Worm (Caenorhabditis elegans) whole organism, L4 larva: Measurements from ENCODE around the gene T10D4.6.
A peak's percentile ranks its signal among the peaks of the same experiment; 100 is the strongest.

Experiments used
- F37D6.2 ChIP-seq: sonication (generic microtip); optimal IDR thresholded peaks from 2 replicates; lab custom pipeline; 2016; ENCODE audit warnings: mild to moderate bottlenecking, missing genetic modification characterization, missing compliant biosample characterization
- F44E2.7 ChIP-seq: fragments of 200-800 bp; sonication (Bioruptor generic); IDR thresholded peaks from 2 replicates; pipeline ENCODE4 v2.1.2; 2022; ENCODE audit warnings: missing genetic modification characterization, missing compliant biosample characterization
- R02D3.7 ChIP-seq: fragments of 150-350 bp; sonication (generic microtip); optimal IDR thresholded peaks from 3 replicates; lab custom pipeline; 2014; ENCODE audit warnings: missing biosample characterization, missing genetic modification characterization
- T26A8.4 ChIP-seq: fragments of 200-800 bp; sonication (Bioruptor generic); IDR thresholded peaks from 2 replicates; pipeline ENCODE4 v1.3.6; 2022; ENCODE audit warnings: missing genetic modification characterization, missing compliant biosample characterization
- Y105C5A.15 ChIP-seq: fragments of 200-800 bp; sonication (Bioruptor generic); IDR thresholded peaks from 2 replicates; pipeline ENCODE4 v1.3.6; 2022; ENCODE audit warnings: missing genetic modification characterization, missing compliant biosample characterization
- Y5F2A.4 ChIP-seq: fragments of 200-800 bp; sonication (Bioruptor generic); optimal IDR thresholded peaks from 2 replicates; lab custom pipeline; 2018; ENCODE audit warnings: mild to moderate bottlenecking, missing genetic modification characterization, missing compliant biosample characterization
- aha-1 ChIP-seq: fragments of 150-350 bp; peaks from one replicate; lab custom pipeline; 2014; ENCODE audit warnings: missing biosample characterization, missing genetic modification characterization
- aly-2 ChIP-seq: sonication (generic microtip); optimal IDR thresholded peaks from 2 replicates; lab custom pipeline; 2018; ENCODE audit warnings: missing biosample characterization, missing genetic modification characterization
- ama-1 ChIP-seq: fragments of 150-350 bp; optimal IDR thresholded peaks from 2 replicates; lab custom pipeline; 2014; ENCODE audit warnings: inconsistent platforms, mixed read lengths
- arid-1 ChIP-seq: fragments of 200-800 bp; sonication (Bioruptor generic); conservative IDR thresholded peaks from 2 replicates; pipeline ENCODE4 v1.3.6; 2022; ENCODE audit warnings: missing genetic modification reagents, missing genetic modification characterization, missing compliant biosample characterization
- ceh-20 ChIP-seq: fragments of 200-800 bp; sonication (Bioruptor generic); IDR thresholded peaks from 2 replicates; pipeline ENCODE4 v1.3.6; 2022; ENCODE audit warnings: missing genetic modification reagents, missing genetic modification characterization, missing compliant biosample characterization
- ceh-44 ChIP-seq: fragments of 200-800 bp; sonication (Bioruptor generic); IDR thresholded peaks from 2 replicates; pipeline ENCODE4 v1.3.6; 2022; ENCODE audit warnings: missing genetic modification reagents, missing genetic modification characterization, missing compliant biosample characterization
- ceh-82 ChIP-seq: sonication (generic microtip); optimal IDR thresholded peaks from 2 replicates; lab custom pipeline; 2017; ENCODE audit warnings: missing biosample characterization, missing genetic modification characterization
- ctbp-1 ChIP-seq: fragments of 200-800 bp; sonication (Bioruptor generic); IDR thresholded peaks from 2 replicates; pipeline ENCODE4 v1.3.6; 2022; ENCODE audit warnings: missing genetic modification reagents, missing genetic modification characterization, missing compliant biosample characterization
- daf-12 ChIP-seq: fragments of 150-350 bp; optimal IDR thresholded peaks from 2 replicates; lab custom pipeline; 2014; ENCODE audit warnings: missing biosample characterization, missing genetic modification reagents, missing genetic modification characterization
- dmd-6 ChIP-seq: fragments of 200-800 bp; sonication (Bioruptor generic); IDR thresholded peaks from 2 replicates; pipeline ENCODE4 v1.3.6; 2022; ENCODE audit warnings: missing genetic modification reagents, missing genetic modification characterization, missing compliant biosample characterization
- dmd-9 ChIP-seq: fragments of 200-800 bp; sonication (Bioruptor generic); IDR thresholded peaks from 2 replicates; pipeline ENCODE4 v1.3.6; 2022; ENCODE audit warnings: missing genetic modification reagents, missing genetic modification characterization, missing compliant biosample characterization
- dpl-1 ChIP-seq: fragments of 150-350 bp; optimal IDR thresholded peaks from 2 replicates; lab custom pipeline; 2014; ENCODE audit warnings: missing biosample characterization, missing genetic modification reagents, missing genetic modification characterization
- egl-43 ChIP-seq: fragments of 200-800 bp; sonication (Bioruptor generic); IDR thresholded peaks from 2 replicates; pipeline ENCODE4 v1.3.6; 2022; ENCODE audit warnings: missing genetic modification reagents, missing genetic modification characterization, missing compliant biosample characterization
- fkh-10 ChIP-seq: fragments of 150-350 bp; optimal IDR thresholded peaks from 2 replicates; lab custom pipeline; 2014; ENCODE audit warnings: missing biosample characterization, missing genetic modification reagents, missing genetic modification characterization
- fos-1 ChIP-seq: fragments of 150-350 bp; optimal IDR thresholded peaks from 2 replicates; lab custom pipeline; 2014; ENCODE audit warnings: missing biosample characterization, missing genetic modification characterization
- gei-8 ChIP-seq: fragments of 200-800 bp; sonication (Bioruptor generic); optimal IDR thresholded peaks from 2 replicates; lab custom pipeline; 2018; ENCODE audit warnings: mild to moderate bottlenecking, missing genetic modification characterization, missing compliant biosample characterization
- hif-1 ChIP-seq, 2 experiments: sonication (generic microtip); optimal IDR thresholded peaks; 2 replicates each; lab custom pipeline; 2016 to 2017; ENCODE audit warnings: missing compliant biosample characterization in 2 of 2, missing genetic modification characterization in 2 of 2, missing genetic modification reagents in 2 of 2, missing genotype in 2 of 2, mild to moderate bottlenecking in 1 of 2
- hlh-30 ChIP-seq: sonication (generic microtip); optimal IDR thresholded peaks from 2 replicates; lab custom pipeline; 2017; ENCODE audit warnings: antibody characterized with exemption, mild to moderate bottlenecking, missing genetic modification characterization, missing compliant biosample characterization; ENCODE audit not compliant: insufficient read depth
- jun-1 ChIP-seq: fragments of 150-350 bp; optimal IDR thresholded peaks from 2 replicates; lab custom pipeline; 2014; ENCODE audit warnings: missing biosample characterization, missing genetic modification reagents, missing genetic modification characterization
- lim-7 ChIP-seq: fragments of 200-800 bp; sonication (Bioruptor generic); IDR thresholded peaks from 2 replicates; pipeline ENCODE4 v1.3.6; 2022; ENCODE audit warnings: missing genetic modification characterization, missing compliant biosample characterization
- lin-1 ChIP-seq: fragments of 200-800 bp; sonication (Bioruptor generic); IDR thresholded peaks from 2 replicates; pipeline ENCODE4 v1.3.6; 2022; ENCODE audit warnings: missing genetic modification reagents, missing genetic modification characterization, missing compliant biosample characterization
- lin-15B ChIP-seq: fragments of 150-350 bp; sonication (generic microtip); optimal IDR thresholded peaks from 3 replicates; lab custom pipeline; 2014; ENCODE audit warnings: missing biosample characterization, missing genetic modification characterization
- lin-29 ChIP-seq: fragments of 200-800 bp; sonication (Bioruptor generic); IDR thresholded peaks from 2 replicates; pipeline ENCODE4 v1.3.6; 2022; ENCODE audit warnings: missing genetic modification reagents, missing genetic modification characterization, missing compliant biosample characterization
- lin-38 ChIP-seq: fragments of 200-800 bp; sonication (Bioruptor generic); IDR thresholded peaks from 2 replicates; pipeline ENCODE4 v1.3.6; 2022; ENCODE audit warnings: missing genetic modification reagents, missing genetic modification characterization, missing compliant biosample characterization
- lir-3 ChIP-seq: sonication (generic microtip); optimal IDR thresholded peaks from 2 replicates; lab custom pipeline; 2016; ENCODE audit warnings: mild to moderate bottlenecking, missing genetic modification characterization, missing compliant biosample characterization
- lsy-2 ChIP-seq, 2 experiments: fragments of 150-350 bp in 1 of 2; sonication (generic microtip) in 1 of 2; optimal IDR thresholded peaks; 2 replicates each; lab custom pipeline; 2014 to 2017; ENCODE audit warnings: missing biosample characterization in 2 of 2, missing genetic modification characterization in 2 of 2
- madf-5 ChIP-seq, 2 experiments: fragments of 200-800 bp; sonication (Bioruptor generic); IDR thresholded peaks; 2 replicates each; pipeline ENCODE4 v1.3.6; 2022; ENCODE audit warnings: missing compliant biosample characterization in 2 of 2, missing genetic modification characterization in 2 of 2
- madf-9 ChIP-seq: fragments of 200-800 bp; sonication (Bioruptor generic); conservative IDR thresholded peaks from 2 replicates; pipeline ENCODE4 v1.3.6; 2022; ENCODE audit warnings: missing genetic modification reagents, missing genetic modification characterization, missing compliant biosample characterization
- mep-1 ChIP-seq: fragments of 150-350 bp; sonication (generic microtip); optimal IDR thresholded peaks from 3 replicates; lab custom pipeline; 2014; ENCODE audit warnings: missing biosample characterization, missing genetic modification characterization
- mes-2 ChIP-seq: sonication (generic microtip); optimal IDR thresholded peaks from 2 replicates; lab custom pipeline; 2016; ENCODE audit warnings: missing genotype, mild to moderate bottlenecking, missing genetic modification characterization, missing compliant biosample characterization; ENCODE audit not compliant: poor library complexity, severe bottlenecking
- mxl-2 ChIP-seq: fragments of 200-800 bp; sonication (Bioruptor generic); conservative IDR thresholded peaks from 2 replicates; pipeline ENCODE4 v1.3.6; 2022; ENCODE audit warnings: missing genetic modification reagents, missing genetic modification characterization, missing compliant biosample characterization
- nhr-25 ChIP-seq: sonication (generic microtip); optimal IDR thresholded peaks from 2 replicates; lab custom pipeline; 2017; ENCODE audit warnings: missing genetic modification characterization, mild to moderate bottlenecking, missing compliant biosample characterization, antibody characterized with exemption, moderate library complexity, borderline replicate concordance; ENCODE audit not compliant: insufficient read depth
- nhr-28 ChIP-seq: fragments of 150-350 bp; optimal IDR thresholded peaks from 2 replicates; lab custom pipeline; 2014; ENCODE audit warnings: missing biosample characterization, missing genetic modification characterization
- nhr-41 ChIP-seq: fragments of 200-800 bp; sonication (Bioruptor generic); IDR thresholded peaks from 2 replicates; pipeline ENCODE4 v1.3.6; 2022; ENCODE audit warnings: missing genetic modification reagents, missing genetic modification characterization, missing compliant biosample characterization
- nhr-48 ChIP-seq: sonication (generic microtip); optimal IDR thresholded peaks from 2 replicates; lab custom pipeline; 2016; ENCODE audit warnings: mild to moderate bottlenecking, missing genetic modification characterization, missing compliant biosample characterization
- nhr-76 ChIP-seq: fragments of 150-350 bp; optimal IDR thresholded peaks from 2 replicates; lab custom pipeline; 2014; ENCODE audit warnings: missing biosample characterization, missing genetic modification characterization
- pqm-1 ChIP-seq: sonication (generic microtip); optimal IDR thresholded peaks from 2 replicates; lab custom pipeline; 2017; ENCODE audit warnings: missing biosample characterization, missing genetic modification characterization
- rbr-2 ChIP-seq: sonication (generic microtip); optimal IDR thresholded peaks from 2 replicates; lab custom pipeline; 2016; ENCODE audit warnings: missing genotype, missing genetic modification characterization, missing compliant biosample characterization
- set-16 ChIP-seq: fragments of 200-800 bp; sonication (Bioruptor generic); IDR thresholded peaks from 2 replicates; pipeline ENCODE4 v1.3.6; 2022; ENCODE audit warnings: missing genetic modification reagents, missing genetic modification characterization, missing compliant biosample characterization
- snpc-4 ChIP-seq: fragments of 150-350 bp; optimal IDR thresholded peaks from 2 replicates; lab custom pipeline; 2014; ENCODE audit warnings: missing biosample characterization, missing genetic modification characterization
- spr-1 ChIP-seq: sonication (generic microtip); optimal IDR thresholded peaks from 2 replicates; lab custom pipeline; 2016; ENCODE audit warnings: mild to moderate bottlenecking, missing genetic modification characterization, missing compliant biosample characterization
- tag-97 ChIP-seq: fragments of 200-800 bp; sonication (Bioruptor generic); IDR thresholded peaks from 2 replicates; pipeline ENCODE4 v1.3.6; 2022; ENCODE audit warnings: missing genetic modification characterization, missing compliant biosample characterization
- tra-1 ChIP-seq: fragments of 200-800 bp; sonication (Bioruptor generic); IDR thresholded peaks from 2 replicates; pipeline ENCODE4 v1.3.6; 2022; ENCODE audit warnings: missing genetic modification reagents, missing genetic modification characterization, missing compliant biosample characterization
- zip-11 ChIP-seq: fragments of 200-800 bp; sonication (Bioruptor generic); IDR thresholded peaks from 2 replicates; pipeline ENCODE4 v1.3.6; 2022; ENCODE audit warnings: missing genetic modification characterization, missing compliant biosample characterization
- zip-2 ChIP-seq: fragments of 150-350 bp; optimal IDR thresholded peaks from 2 replicates; lab custom pipeline; 2014; ENCODE audit warnings: missing biosample characterization, missing genetic modification characterization

The T10D4.6 gene

DNA sequence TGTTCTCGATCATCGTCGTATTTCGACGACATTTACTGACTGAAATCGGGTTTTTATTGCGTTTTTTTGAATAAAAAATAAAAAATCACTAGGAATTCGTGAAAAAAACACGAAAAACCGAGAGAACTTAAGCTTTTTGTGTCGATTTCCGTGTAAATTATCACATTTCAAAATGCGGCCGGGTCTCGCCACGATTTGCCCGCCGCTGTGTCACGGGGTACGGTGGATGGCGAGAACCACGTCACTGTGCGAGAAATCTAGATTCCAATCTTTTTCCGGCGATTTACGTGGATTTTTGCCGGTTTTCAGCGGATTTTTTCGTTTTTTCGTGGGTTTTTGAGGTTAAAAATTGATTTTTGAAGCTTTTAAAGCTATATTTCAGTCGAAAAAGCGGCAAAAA is 42.2 kb upstream of the T10D4.6 start, which contains the start of gene Y25C1A.8 (continued):
- TF ChIP-seq spr-1 = peak; percentile 92
- TF ChIP-seq dpl-1 (GFP tag; lab: Kevin White, UChicago) = peak; percentile 84
- TF ChIP-seq hlh-30 (tag; lab: Kevin White, UChicago) = peak; percentile 92
- TF ChIP-seq nhr-28 (tag; lab: Kevin White, UChicago) = peak; percentile 64
- peak; percentile 68 for TF ChIP-seq zip-2 (tag; lab: Kevin White, UChicago)
- TF ChIP-seq T26A8.4 (GFP tag; lab: Robert Waterston, UW) = peak; percentile 95
- no peak for TF ChIP-seq lir-3 (tag; lab: Kevin White, UChicago)
- TF ChIP-seq fkh-10 (GFP tag; lab: Kevin White, UChicago) = peak; percentile 53
- TF ChIP-seq dmd-6 (GFP tag; lab: Robert Waterston, UW) = peak; percentile 83
- TF ChIP-seq snpc-4 (tag; lab: Kevin White, UChicago) = peak; percentile 48
- TF ChIP-seq tra-1 (GFP tag; lab: Robert Waterston, UW) = peak; percentile 55; the same call in 1 of the 2 replicates
- TF ChIP-seq nhr-25 (tag; lab: Kevin White, UChicago) = peak; percentile 7
- peak; percentile 6 for TF ChIP-seq pqm-1 (tag; lab: Kevin White, UChicago)
- no peak for TF ChIP-seq fos-1 (tag; lab: Kevin White, UChicago)
- TF ChIP-seq dmd-9 = peak; percentile 71
- peak; percentile 99 for TF ChIP-seq aha-1 (tag; lab: Kevin White, UChicago)
- TF ChIP-seq arid-1 = peak; percentile 83
- 0 out of 2 replicates have a peak, but pooled peaks have one; percentile 46 for TF ChIP-seq lim-7 (GFP tag; lab: Robert Waterston, UW)
- TF ChIP-seq daf-12 = no peak
- peak in 1 of 2 experiments; percentile 79 for TF ChIP-seq hif-1 (tag; optimal IDR thresholded peaks at IDR 0.05; lab: Kevin White, UChicago)
- peak; percentile 71 for TF ChIP-seq Y5F2A.4 (GFP tag; lab: Kevin White, UChicago)
- TF ChIP-seq lin-29 (GFP tag; lab: Robert Waterston, UW) = peak; percentile 80
- peak; percentile 85 for TF ChIP-seq ctbp-1 (GFP tag; lab: Robert Waterston, UW)
- peak; percentile 86 for TF ChIP-seq ceh-20 (GFP tag; lab: Robert Waterston, UW)
- no peak for TF ChIP-seq aly-2 (tag; lab: Kevin White, UChicago)
- peak; percentile 38 for TF ChIP-seq gei-8 (GFP tag; lab: Kevin White, UChicago)
- TF ChIP-seq tag-97 (GFP tag; lab: Robert Waterston, UW) = no peak
- no peak for TF ChIP-seq Y105C5A.15 (GFP tag; lab: Robert Waterston, UW)
- TF ChIP-seq nhr-76 (tag; lab: Kevin White, UChicago) = no peak
- TF ChIP-seq ama-1 (lab: Kevin White, UChicago) = no peak
- peak; percentile 89 for TF ChIP-seq lin-38
- TF ChIP-seq nhr-41 (GFP tag; lab: Robert Waterston, UW) = no peak
- peak; percentile 81 for TF ChIP-seq madf-9 (GFP tag; lab: Robert Waterston, UW)
- TF ChIP-seq rbr-2 = peak; percentile 92
- TF ChIP-seq R02D3.7 (tag; lab: Kevin White, UChicago) = no peak
- 0 out of 2 replicates have a peak, but pooled peaks have one; percentile 49 for TF ChIP-seq mxl-2 (GFP tag; lab: Robert Waterston, UW)
- TF ChIP-seq ceh-82 (tag; lab: Kevin White, UChicago) = no peak
- TF ChIP-seq mes-2 = peak; percentile 96
- TF ChIP-seq mep-1 (tag; lab: Kevin White, UChicago) = peak; percentile 95
- no peak for TF ChIP-seq zip-11 (GFP tag; lab: Robert Waterston, UW)
- TF ChIP-seq lin-15B (tag; lab: Kevin White, UChicago) = no peak
- peak; percentile 89 for TF ChIP-seq lin-1 (GFP tag; lab: Robert Waterston, UW)
- peak; percentile 55; the same call in 1 of the 2 replicates for TF ChIP-seq set-16 (GFP tag; lab: Robert Waterston, UW)
- TF ChIP-seq nhr-48 (tag; lab: Kevin White, UChicago) = peak; percentile 30
- no peak for TF ChIP-seq madf-5 (GFP tag; IDR thresholded peaks at IDR 0.05; lab: Robert Waterston, UW)
- TF ChIP-seq lsy-2 (tag; optimal IDR thresholded peaks at IDR 0.05; lab: Kevin White, UChicago) = peak; percentile 99 to 100
- peak; percentile 78 for TF ChIP-seq F37D6.2 (tag; lab: Kevin White, UChicago)
- TF ChIP-seq F44E2.7 (GFP tag; lab: Robert Waterston, UW) = peak; percentile 70; the same call in 1 of the 2 replicates
- TF ChIP-seq jun-1 (tag; lab: Kevin White, UChicago) = peak; percentile 78
- TF ChIP-seq egl-43 (GFP tag; lab: Robert Waterston, UW) = peak; percentile 82
- 0 out of 2 replicates have a peak, but pooled peaks have one; percentile 17 for TF ChIP-seq ceh-44 (GFP tag; lab: Robert Waterston, UW)
